Fruit fly (Drosophila melanogaster) whole organism, prepupa: Measurements from ENCODE around the gene Ip259.
A peak's percentile ranks its signal among the peaks of the same experiment; 100 is the strongest.

ENCODE experiments used
- CG10631 ChIP-seq: fragments of 200-800 bp; sonication (Bioruptor generic); optimal IDR thresholded peaks from 2 replicates; lab custom pipeline; 2016; ENCODE audit warnings: missing biosample characterization, missing genetic modification characterization
- CG10669 ChIP-seq: fragments of 200-800 bp; sonication (Bioruptor generic); optimal IDR thresholded peaks from 3 replicates; lab custom pipeline; 2018; ENCODE audit warnings: missing biosample characterization, mild to moderate bottlenecking, missing genetic modification characterization, moderate library complexity
- CG11294 ChIP-seq: fragments of 200-800 bp; sonication (Bioruptor generic); IDR thresholded peaks from 2 replicates; pipeline ENCODE4 v1.3.6; 2022; ENCODE audit warnings: missing biosample characterization, missing genetic modification characterization
- CG11762 ChIP-seq: fragments of 200-800 bp; sonication (Bioruptor generic); optimal IDR thresholded peaks from 3 replicates; lab custom pipeline; 2016; ENCODE audit warnings: missing biosample characterization, missing genetic modification characterization; ENCODE audit not compliant: insufficient read depth
- CG15336 ChIP-seq: fragments of 200-800 bp; sonication (Bioruptor generic); IDR thresholded peaks from 2 replicates; pipeline ENCODE4 v1.3.6; 2022; ENCODE audit warnings: missing biosample characterization, missing genetic modification characterization
- CG16779 ChIP-seq: fragments of 200-800 bp; sonication (Bioruptor generic); optimal IDR thresholded peaks from 3 replicates; lab custom pipeline; 2017; ENCODE audit warnings: missing biosample characterization, mild to moderate bottlenecking, missing genetic modification characterization
- CG3032 ChIP-seq: fragments of 200-800 bp; optimal IDR thresholded peaks from 2 replicates; lab custom pipeline; 2019; ENCODE audit warnings: missing biosample characterization, mild to moderate bottlenecking, missing genetic modification characterization, moderate library complexity
- CG31627 ChIP-seq: fragments of 200-800 bp; sonication (Bioruptor generic); optimal IDR thresholded peaks from 3 replicates; lab custom pipeline; 2016; ENCODE audit warnings: missing biosample characterization, missing genetic modification characterization
- CG32006 ChIP-seq: fragments of 200-800 bp; sonication (Bioruptor generic); optimal IDR thresholded peaks from 3 replicates; lab custom pipeline; 2017; ENCODE audit warnings: missing biosample characterization, mild to moderate bottlenecking, missing genetic modification characterization
- CG34406 ChIP-seq: fragments of 200-800 bp; sonication (Bioruptor generic); optimal IDR thresholded peaks from 3 replicates; lab custom pipeline; 2016; ENCODE audit warnings: missing biosample characterization, missing genetic modification characterization
- CG3919 ChIP-seq: fragments of 200-800 bp; sonication (Bioruptor generic); optimal IDR thresholded peaks from 3 replicates; lab custom pipeline; 2016; ENCODE audit warnings: missing biosample characterization, missing genetic modification characterization
- CG6163 ChIP-seq: fragments of 200-800 bp; sonication (Bioruptor generic); IDR thresholded peaks from 3 replicates; pipeline ENCODE4 v1.3.6; 2022; ENCODE audit warnings: missing biosample characterization, missing genetic modification characterization
- CG6792 ChIP-seq: fragments of 200-800 bp; sonication (Bioruptor generic); optimal IDR thresholded peaks from 3 replicates; lab custom pipeline; 2016; ENCODE audit warnings: missing biosample characterization, missing genetic modification characterization
- CG6808 ChIP-seq: fragments of 200-800 bp; sonication (Bioruptor generic); optimal IDR thresholded peaks from 3 replicates; lab custom pipeline; 2017; ENCODE audit warnings: missing biosample characterization, missing genetic modification characterization, mild to moderate bottlenecking, moderate library complexity, missing genetic modification reagents
- CG7368 ChIP-seq: fragments of 200-800 bp; sonication (Bioruptor generic); optimal IDR thresholded peaks from 3 replicates; lab custom pipeline; 2016; ENCODE audit warnings: missing biosample characterization, missing genetic modification characterization
- CG8119 ChIP-seq: fragments of 200-800 bp; sonication (Bioruptor generic); IDR thresholded peaks from 3 replicates; pipeline ENCODE4 v1.3.6; 2022; ENCODE audit warnings: missing biosample characterization, missing genetic modification characterization
- CG8319 ChIP-seq: fragments of 200-800 bp; sonication (Bioruptor generic); optimal IDR thresholded peaks from 3 replicates; lab custom pipeline; 2016; ENCODE audit warnings: missing biosample characterization, missing genetic modification characterization
- CG8632 ChIP-seq: fragments of 200-800 bp; sonication (Bioruptor generic); optimal IDR thresholded peaks from 3 replicates; lab custom pipeline; 2016; ENCODE audit warnings: missing biosample characterization, missing genetic modification characterization
- Eip78C ChIP-seq: fragments of 200-800 bp; sonication (Bioruptor generic); peaks from one replicate; lab custom pipeline; 2016; ENCODE audit warnings: missing biosample characterization, missing genetic modification characterization
- Eip93F ChIP-seq: fragments of 200-800 bp; sonication (Bioruptor generic); optimal IDR thresholded peaks from 2 replicates; lab custom pipeline; 2016; ENCODE audit warnings: missing biosample characterization, mild to moderate bottlenecking, missing genetic modification characterization
- Ets21C ChIP-seq: fragments of 200-800 bp; sonication (Bioruptor generic); optimal IDR thresholded peaks from 3 replicates; lab custom pipeline; 2016; ENCODE audit warnings: missing biosample characterization, missing genetic modification characterization
- Ets96B ChIP-seq: fragments of 200-800 bp; optimal IDR thresholded peaks from 2 replicates; lab custom pipeline; 2019; ENCODE audit warnings: missing biosample characterization, mild to moderate bottlenecking, missing genetic modification characterization, moderate library complexity
- Gug ChIP-seq: fragments of 200-800 bp; sonication (Bioruptor generic); IDR thresholded peaks from 2 replicates; pipeline ENCODE4 v1.3.6; 2022; ENCODE audit warnings: missing biosample characterization, missing genetic modification characterization
- Hr4 ChIP-seq: fragments of 200-800 bp; sonication (Bioruptor generic); optimal IDR thresholded peaks from 3 replicates; lab custom pipeline; 2016; ENCODE audit warnings: missing biosample characterization, missing genetic modification characterization
- Met ChIP-seq: fragments of 200-800 bp; sonication (Bioruptor generic); optimal IDR thresholded peaks from 3 replicates; lab custom pipeline; 2016; ENCODE audit warnings: missing biosample characterization, missing genetic modification characterization
- OdsH ChIP-seq: fragments of 200-800 bp; sonication (Bioruptor generic); optimal IDR thresholded peaks from 3 replicates; lab custom pipeline; 2016; ENCODE audit warnings: missing biosample characterization, missing genetic modification characterization
- Smox ChIP-seq: fragments of 200-800 bp; sonication (Bioruptor generic); optimal IDR thresholded peaks from 3 replicates; lab custom pipeline; 2016; ENCODE audit warnings: missing biosample characterization, missing genetic modification characterization
- Sox102F ChIP-seq: fragments of 200-800 bp; sonication (Bioruptor generic); optimal IDR thresholded peaks from 2 replicates; lab custom pipeline; 2016; ENCODE audit warnings: missing biosample characterization, mild to moderate bottlenecking, missing genetic modification characterization
- Sox15 ChIP-seq: fragments of 200-800 bp; sonication (Bioruptor generic); optimal IDR thresholded peaks from 3 replicates; lab custom pipeline; 2016; ENCODE audit warnings: missing biosample characterization, missing genetic modification characterization
- achi ChIP-seq: fragments of 200-800 bp; sonication (Bioruptor generic); optimal IDR thresholded peaks from 3 replicates; lab custom pipeline; 2016; ENCODE audit warnings: missing biosample characterization, missing genetic modification characterization
- acj6 ChIP-seq: fragments of 200-800 bp; sonication (Bioruptor generic); optimal IDR thresholded peaks from 3 replicates; lab custom pipeline; 2016; ENCODE audit warnings: missing biosample characterization, missing genetic modification characterization
- cyc ChIP-seq: fragments of 200-800 bp; sonication (Bioruptor generic); optimal IDR thresholded peaks from 3 replicates; lab custom pipeline; 2016; ENCODE audit warnings: missing biosample characterization, missing genetic modification characterization
- dac ChIP-seq: fragments of 200-800 bp; sonication (Bioruptor generic); optimal IDR thresholded peaks from 2 replicates; lab custom pipeline; 2017; ENCODE audit warnings: missing biosample characterization, mild to moderate bottlenecking, missing genetic modification characterization
- dsx ChIP-seq: fragments of 200-800 bp; optimal IDR thresholded peaks from 3 replicates; lab custom pipeline; 2019; ENCODE audit warnings: missing biosample characterization, mild to moderate bottlenecking, missing genetic modification characterization, moderate library complexity; ENCODE audit not compliant: poor library complexity, severe bottlenecking
- eg ChIP-seq: fragments of 200-800 bp; sonication (Bioruptor generic); IDR thresholded peaks from 3 replicates; pipeline ENCODE4 v1.3.6; 2022; ENCODE audit warnings: missing biosample characterization, missing genetic modification characterization
- esn ChIP-seq: fragments of 200-800 bp; sonication (Bioruptor generic); optimal IDR thresholded peaks from 2 replicates; lab custom pipeline; 2016; ENCODE audit warnings: missing biosample characterization, mild to moderate bottlenecking, missing genetic modification characterization, moderate library complexity
- fd59A ChIP-seq: fragments of 200-800 bp; sonication (Bioruptor generic); optimal IDR thresholded peaks from 2 replicates; lab custom pipeline; 2017; ENCODE audit warnings: missing biosample characterization, mild to moderate bottlenecking, missing genetic modification characterization, missing genetic modification reagents
- fd85E ChIP-seq: fragments of 200-800 bp; sonication (Bioruptor generic); optimal IDR thresholded peaks from 3 replicates; lab custom pipeline; 2016; ENCODE audit warnings: missing biosample characterization, missing genetic modification characterization
- fkh ChIP-seq: fragments of 200-800 bp; sonication (Bioruptor generic); optimal IDR thresholded peaks from 3 replicates; lab custom pipeline; 2017; ENCODE audit warnings: missing biosample characterization, mild to moderate bottlenecking, missing genetic modification characterization, moderate library complexity
- lz ChIP-seq: fragments of 200-800 bp; sonication (Bioruptor generic); optimal IDR thresholded peaks from 3 replicates; lab custom pipeline; 2016; ENCODE audit warnings: missing biosample characterization, missing genetic modification characterization
- net ChIP-seq: fragments of 200-800 bp; sonication (Bioruptor generic); optimal IDR thresholded peaks from 3 replicates; lab custom pipeline; 2016; ENCODE audit warnings: missing biosample characterization, missing genetic modification characterization
- salr ChIP-seq, 2 experiments: fragments of 200-800 bp; sonication (Bioruptor generic); optimal IDR thresholded peaks; 3 replicates each; lab custom pipeline; 2016 to 2018; ENCODE audit warnings: missing biosample characterization in 2 of 2, missing genetic modification characterization in 2 of 2, mild to moderate bottlenecking in 1 of 2
- spab ChIP-seq: fragments of 200-800 bp; sonication (Bioruptor generic); optimal IDR thresholded peaks from 2 replicates; lab custom pipeline; 2017; ENCODE audit warnings: missing biosample characterization, mild to moderate bottlenecking, missing genetic modification characterization, missing genetic modification reagents
- svp ChIP-seq: fragments of 200-800 bp; sonication (Bioruptor generic); peaks from one replicate; lab custom pipeline; 2016; ENCODE audit warnings: missing biosample characterization, missing genetic modification characterization
- topi ChIP-seq: fragments of 200-800 bp; sonication (Bioruptor generic); optimal IDR thresholded peaks from 3 replicates; lab custom pipeline; 2016; ENCODE audit warnings: missing biosample characterization, missing genetic modification characterization
- vri ChIP-seq: fragments of 200-800 bp; sonication (Bioruptor generic); optimal IDR thresholded peaks from 3 replicates; lab custom pipeline; 2016; ENCODE audit warnings: missing biosample characterization, mild to moderate bottlenecking, missing genetic modification characterization

The Ip259 gene

dm6 chr2L:10381890-10382450 is 26.2 kb upstream of the Ip259 start, which contains the start of gene CG5096 (continued):
- TF ChIP-seq vri = no peak
- TF ChIP-seq CG16779 (tag; lab: Kevin White, UChicago) = no peak
- peak; percentile 76 for TF ChIP-seq topi
- peak; percentile 34 for TF ChIP-seq CG11762
- no peak for TF ChIP-seq eg (GFP tag; lab: Robert Waterston, UW)
- TF ChIP-seq Sox102F (GFP tag; lab: Kevin White, UChicago) = no peak
- peak; percentile 51 for TF ChIP-seq CG7368 (GFP tag; lab: Kevin White, UChicago)
- peak; percentile 37 for TF ChIP-seq Ets21C (GFP tag; lab: Kevin White, UChicago)
- peak; percentile 55 for TF ChIP-seq OdsH (GFP tag; lab: Kevin White, UChicago)
- no peak for TF ChIP-seq Sox15 (GFP tag; lab: Kevin White, UChicago)
- no peak for TF ChIP-seq CG6808 (GFP tag; lab: Kevin White, UChicago)
- TF ChIP-seq CG6163 (GFP tag; lab: Robert Waterston, UW) = no peak
- TF ChIP-seq CG8119 (GFP tag; lab: Robert Waterston, UW) = no peak; the same call in 1 of the 3 replicates
- TF ChIP-seq esn (GFP tag; lab: Kevin White, UChicago) = peak; percentile 81
- no peak for TF ChIP-seq Smox
- TF ChIP-seq CG6792 (GFP tag; lab: Kevin White, UChicago) = peak; percentile 69
- no peak for TF ChIP-seq net (GFP tag; lab: Kevin White, UChicago)
- TF ChIP-seq fkh (GFP tag; lab: Kevin White, UChicago) = peak; percentile 33
- TF ChIP-seq acj6 (GFP tag; lab: Kevin White, UChicago) = peak; percentile 60
- peak; percentile 73 for TF ChIP-seq CG34406 (GFP tag; lab: Kevin White, UChicago)
- TF ChIP-seq fd85E (GFP tag; lab: Kevin White, UChicago) = no peak
- peak; percentile 81 for TF ChIP-seq Eip93F (GFP tag; lab: Kevin White, UChicago)
- no peak for TF ChIP-seq dac
- TF ChIP-seq fd59A (GFP tag; lab: Kevin White, UChicago) = no peak
- TF ChIP-seq CG10669 (GFP tag; lab: Kevin White, UChicago) = peak; percentile 51
- TF ChIP-seq CG31627 (GFP tag; lab: Kevin White, UChicago) = peak; percentile 59
- TF ChIP-seq Gug (GFP tag; lab: Robert Waterston, UW) = no peak; the same call in 1 of the 2 replicates
- TF ChIP-seq Met (GFP tag; lab: Kevin White, UChicago) = peak; percentile 80
- TF ChIP-seq CG8319 (GFP tag; lab: Kevin White, UChicago) = peak; percentile 36
- no peak for TF ChIP-seq spab (GFP tag; lab: Kevin White, UChicago)
- no peak for TF ChIP-seq salr (GFP tag; optimal IDR thresholded peaks at IDR 0.05; lab: Kevin White, UChicago)
- TF ChIP-seq lz (GFP tag; lab: Kevin White, UChicago) = peak; percentile 66
- TF ChIP-seq CG11294 (GFP tag; lab: Robert Waterston, UW) = no peak
- TF ChIP-seq CG8632 (GFP tag; lab: Kevin White, UChicago) = peak; percentile 69
- TF ChIP-seq cyc (GFP tag; lab: Kevin White, UChicago) = peak; percentile 64
- no peak for TF ChIP-seq CG32006 (GFP tag; lab: Kevin White, UChicago)

- TF ChIP-seq CG3919 (GFP tag; lab: Kevin White, UChicago) (no peak), Smox (peak; percentile 74), CG31627 (GFP tag; lab: Kevin White, UChicago) (peak; percentile 74), Sox102F (GFP tag; lab: Kevin White, UChicago) (no peak), lz (GFP tag; lab: Kevin White, UChicago) (peak; percentile 61), CG15336 (peak; percentile 65), achi (GFP tag; lab: Kevin White, UChicago) (peak; percentile 63), cyc (GFP tag; lab: Kevin White, UChicago) (peak; percentile 72), dsx (GFP tag; lab: Kevin White, UChicago) (peak; percentile 57), Eip93F (GFP tag; lab: Kevin White, UChicago) (no peak), CG7368 (GFP tag; lab: Kevin White, UChicago) (peak; percentile 22), CG3032 (tag; lab: Kevin White, UChicago) (peak; percentile 71), spab (GFP tag; lab: Kevin White, UChicago) (no peak), CG10631 (GFP tag; lab: Kevin White, UChicago) (peak; percentile 72), Ets21C (GFP tag; lab: Kevin White, UChicago) (peak; percentile 59), esn (GFP tag; lab: Kevin White, UChicago) (peak; percentile 77), fd59A (GFP tag; lab: Kevin White, UChicago) (no peak), Eip78C (peak; percentile 91), net (GFP tag; lab: Kevin White, UChicago) (no peak), Ets96B (tag; lab: Kevin White, UChicago) (peak; percentile 68), CG32006 (GFP tag; lab: Kevin White, UChicago) (no peak), Hr4 (GFP tag; lab: Kevin White, UChicago) (peak; percentile 73), vri (no peak), topi (peak; percentile 74), svp (GFP tag; lab: Kevin White, UChicago) (no peak), dac (peak; percentile 28), fd85E (GFP tag; lab: Kevin White, UChicago) (no peak)
These were observed 21.8 kb upstream of the Ip259 start, which contains the start of the genes Cdk1 and mRpS7 for dm6 chr2L:10386208-10386805. Gene Cdk1 (minus strand): TSS chr2L:10386262. Gene mRpS7 (plus strand): TSS chr2L:10386662.
